Fruit fly (Drosophila melanogaster): ENCODE results near the gene CG13887.

CG13887 gene

dm6 chr3L:871713-872112 lies 34.1 kb downstream of the CG13887 start, which contains the start of gene Usp10 (continued):
- TF ChIP-seq Hand (GFP tag; optimal IDR thresholded peaks at IDR 0.05) (no peak), pb (GFP tag; optimal IDR thresholded peaks at IDR 0.05) (no peak), CG2889 (GFP tag; IDR thresholded peaks at IDR 0.05) (no peak), chif (GFP tag; optimal IDR thresholded peaks at IDR 0.05) (no peak), Taf1 (GFP tag; IDR thresholded peaks at IDR 0.05) (no peak), knrl (GFP tag; IDR thresholded peaks at IDR 0.05; ENCODE audit: partially characterized antibody) (peak; percentile 73), Ssrp (tag; optimal IDR thresholded peaks at IDR 0.05) (no peak), CG4282 (GFP tag; optimal IDR thresholded peaks at IDR 0.05) (no peak), croc (GFP tag; conservative IDR thresholded peaks at IDR 0.05) (no peak), Hr51 (GFP tag; optimal IDR thresholded peaks at IDR 0.05) (no peak), ac (GFP tag; optimal IDR thresholded peaks at IDR 0.05) (no peak), sr (GFP tag; IDR thresholded peaks at IDR 0.05) (no peak), CG8281 (tag; optimal IDR thresholded peaks at IDR 0.05) (no peak), CG16863 (GFP tag; optimal IDR thresholded peaks at IDR 0.05) (no peak), CG15696 (tag; optimal IDR thresholded peaks at IDR 0.05) (no peak), CG7928 (GFP tag; optimal IDR thresholded peaks at IDR 0.05) (peak; percentile 4), wdn (GFP tag; IDR thresholded peaks at IDR 0.05) (0 out of 2 replicates have a peak, but pooled peaks have one; percentile 10), bbx (GFP tag; IDR thresholded peaks at IDR 0.05; ENCODE audit: partially characterized antibody) (peak; percentile 80), org-1 (GFP tag; optimal IDR thresholded peaks at IDR 0.05) (no peak), Med (GFP tag) (peak; percentile 40), sqz (GFP tag; optimal IDR thresholded peaks at IDR 0.05) (no peak), zf30C (GFP tag; optimal IDR thresholded peaks at IDR 0.05) (no peak), Bdp1 (GFP tag; optimal IDR thresholded peaks at IDR 0.05) (no peak), Neu2 (GFP tag; optimal IDR thresholded peaks at IDR 0.05; ENCODE audit: borderline replicate concordance) (no peak), so (GFP tag; IDR thresholded peaks at IDR 0.05) (no peak), jigr1 (GFP tag; IDR thresholded peaks at IDR 0.05) (no peak), kni (GFP tag; optimal IDR thresholded peaks at IDR 0.05) (no peak), CG4404 (GFP tag; IDR thresholded peaks at IDR 0.05) (no peak), CG14965 (GFP tag; optimal IDR thresholded peaks at IDR 0.05; ENCODE audit: borderline replicate concordance) (no peak), Bteb2 (GFP tag; optimal IDR thresholded peaks at IDR 0.05) (no peak), tio (GFP tag; optimal IDR thresholded peaks at IDR 0.05) (no peak), E2f2 (GFP tag; IDR thresholded peaks at IDR 0.05) (peak; percentile 99), CG2202 (tag; optimal IDR thresholded peaks at IDR 0.05) (no peak), CG9817 (tag; optimal IDR thresholded peaks at IDR 0.05) (no peak), yki (optimal IDR thresholded peaks at IDR 0.05) (no peak), dati (GFP tag; IDR thresholded peaks at IDR 0.05) (no peak), CG17829 (tag; optimal IDR thresholded peaks at IDR 0.05) (peak; percentile 41), CG5953 (GFP tag; IDR thresholded peaks at IDR 0.05) (no peak), fd102C (GFP tag; optimal IDR thresholded peaks at IDR 0.05) (no peak), Lpt (GFP tag; optimal IDR thresholded peaks at IDR 0.05) (no peak), CG12659 (GFP tag; optimal IDR thresholded peaks at IDR 0.05) (peak; percentile 58), CG1233 (GFP tag; optimal IDR thresholded peaks at IDR 0.05) (no peak), CG12071 (GFP tag; optimal IDR thresholded peaks at IDR 0.05) (no peak), bsh (GFP tag; optimal IDR thresholded peaks at IDR 0.05) (no peak), CG3838 (GFP tag; optimal IDR thresholded peaks at IDR 0.05) (no peak), CG17361 (GFP tag; IDR thresholded peaks at IDR 0.05) (no peak), insv (GFP tag; optimal IDR thresholded peaks at IDR 0.05) (no peak), CG10147 (GFP tag; optimal IDR thresholded peaks at IDR 0.05) (no peak), CG16815 (GFP tag; optimal IDR thresholded peaks at IDR 0.05) (no peak), nerfin-1 (tag; optimal IDR thresholded peaks at IDR 0.05) (no peak), Eip74EF (GFP tag; optimal IDR thresholded peaks at IDR 0.05) (no peak)
